Worm (Caenorhabditis elegans) whole organism, L2 larva: ENCODE data around the gene ZK593.2.

Experiments used
- C34F6.9 ChIP-seq: fragments of 150-350 bp; optimal IDR thresholded peaks from 2 replicates; lab custom pipeline; 2014; ENCODE audit warnings: missing biosample characterization, missing genetic modification characterization
- F13H6.1 ChIP-seq: sonication (generic microtip); optimal IDR thresholded peaks from 2 replicates; lab custom pipeline; 2016; ENCODE audit warnings: missing genetic modification characterization, missing compliant biosample characterization
- R02D3.7 ChIP-seq: fragments of 150-350 bp; optimal IDR thresholded peaks from 2 replicates; lab custom pipeline; 2014; ENCODE audit warnings: missing biosample characterization, missing genetic modification characterization
- Y55F3AM.14 ChIP-seq: fragments of 200-800 bp; sonication (Bioruptor generic); optimal IDR thresholded peaks from 2 replicates; lab custom pipeline; 2018; ENCODE audit warnings: mild to moderate bottlenecking, missing genetic modification characterization, missing compliant biosample characterization
- ZK546.5 ChIP-seq: sonication (generic microtip); optimal IDR thresholded peaks from 2 replicates; lab custom pipeline; 2017; ENCODE audit warnings: missing biosample characterization, missing genetic modification characterization
- alr-1 ChIP-seq: fragments of 150-350 bp; optimal IDR thresholded peaks from 2 replicates; lab custom pipeline; 2014; ENCODE audit warnings: missing biosample characterization, missing genetic modification characterization
- ama-1 ChIP-seq: fragments of 150-350 bp; optimal IDR thresholded peaks from 2 replicates; lab custom pipeline; 2018; ENCODE audit warnings: inconsistent platforms
- blmp-1 ChIP-seq: sonication (generic microtip); optimal IDR thresholded peaks from 2 replicates; lab custom pipeline; 2017; ENCODE audit warnings: missing genetic modification characterization, mild to moderate bottlenecking, missing compliant biosample characterization, antibody characterized with exemption, moderate library complexity; ENCODE audit not compliant: insufficient read depth
- ceh-16 ChIP-seq: fragments of 150-350 bp; optimal IDR thresholded peaks from 2 replicates; lab custom pipeline; 2014; ENCODE audit warnings: missing biosample characterization, missing genetic modification characterization
- ceh-82 ChIP-seq: fragments of 150-350 bp; optimal IDR thresholded peaks from 2 replicates; lab custom pipeline; 2014; ENCODE audit warnings: missing biosample characterization, missing genetic modification characterization
- crh-2 ChIP-seq: sonication (generic microtip); optimal IDR thresholded peaks from 2 replicates; lab custom pipeline; 2017; ENCODE audit warnings: missing biosample characterization, missing genetic modification characterization
- dmd-4 ChIP-seq: sonication (generic microtip); optimal IDR thresholded peaks from 2 replicates; lab custom pipeline; 2017; ENCODE audit warnings: missing biosample characterization, missing genetic modification characterization
- elt-1 ChIP-seq: fragments of 150-350 bp; optimal IDR thresholded peaks from 2 replicates; lab custom pipeline; 2014; ENCODE audit warnings: missing biosample characterization, missing genetic modification characterization
- elt-3 ChIP-seq: sonication (generic microtip); optimal IDR thresholded peaks from 2 replicates; lab custom pipeline; 2017; ENCODE audit warnings: missing biosample characterization, missing genetic modification characterization
- gmeb-1 ChIP-seq: fragments of 150-350 bp; optimal IDR thresholded peaks from 2 replicates; lab custom pipeline; 2014; ENCODE audit warnings: missing biosample characterization, missing genetic modification characterization
- lin-13 ChIP-seq: fragments of 150-350 bp; optimal IDR thresholded peaks from 2 replicates; lab custom pipeline; 2014; ENCODE audit warnings: missing biosample characterization, missing genetic modification reagents, missing genetic modification characterization
- lsy-2 ChIP-seq, 2 experiments: fragments of 150-350 bp in 1 of 2; sonication (generic microtip) in 1 of 2; optimal IDR thresholded peaks; 2 replicates each; lab custom pipeline; 2014 to 2017; ENCODE audit warnings: missing biosample characterization in 2 of 2, missing genetic modification characterization in 2 of 2
- mbf-1 ChIP-seq: sonication (generic microtip); optimal IDR thresholded peaks from 2 replicates; lab custom pipeline; 2017; ENCODE audit warnings: missing biosample characterization, missing genetic modification characterization
- nhr-10 ChIP-seq: sonication (generic microtip); optimal IDR thresholded peaks from 2 replicates; lab custom pipeline; 2017; ENCODE audit warnings: missing biosample characterization, missing genetic modification characterization
- nhr-12 ChIP-seq: fragments of 150-350 bp; optimal IDR thresholded peaks from 2 replicates; lab custom pipeline; 2014; ENCODE audit warnings: missing biosample characterization, missing genetic modification characterization
- nhr-21 ChIP-seq: fragments of 150-350 bp; optimal IDR thresholded peaks from 2 replicates; lab custom pipeline; 2014; ENCODE audit warnings: missing biosample characterization, missing genetic modification characterization
- nhr-23 ChIP-seq: fragments of 150-350 bp; optimal IDR thresholded peaks from 2 replicates; lab custom pipeline; 2014; ENCODE audit warnings: missing biosample characterization, missing genetic modification reagents, missing genetic modification characterization
- nhr-237 ChIP-seq: fragments of 150-350 bp; optimal IDR thresholded peaks from 2 replicates; lab custom pipeline; 2014; ENCODE audit warnings: missing biosample characterization, missing genetic modification characterization
- nhr-25 ChIP-seq: fragments of 150-350 bp; sonication (generic microtip); optimal IDR thresholded peaks from 3 replicates; lab custom pipeline; 2014; ENCODE audit warnings: missing biosample characterization, missing genetic modification characterization
- nhr-6 ChIP-seq: fragments of 150-350 bp; optimal IDR thresholded peaks from 2 replicates; lab custom pipeline; 2014; ENCODE audit warnings: missing biosample characterization, missing genetic modification characterization
- peb-1 ChIP-seq: fragments of 150-350 bp; optimal IDR thresholded peaks from 2 replicates; lab custom pipeline; 2014; ENCODE audit warnings: missing biosample characterization, missing genetic modification characterization
- sem-4 ChIP-seq: fragments of 150-350 bp; optimal IDR thresholded peaks from 2 replicates; lab custom pipeline; 2014; ENCODE audit warnings: missing biosample characterization, missing genetic modification reagents, missing genetic modification characterization
- skn-1 ChIP-seq: sonication (generic microtip); optimal IDR thresholded peaks from 2 replicates; lab custom pipeline; 2017; ENCODE audit warnings: missing biosample characterization, missing genetic modification characterization
- snpc-4 ChIP-seq: fragments of 150-350 bp; optimal IDR thresholded peaks from 2 replicates; lab custom pipeline; 2014; ENCODE audit warnings: missing biosample characterization, missing genetic modification characterization
- unc-55 ChIP-seq: fragments of 150-350 bp; sonication (generic microtip); optimal IDR thresholded peaks from 3 replicates; lab custom pipeline; 2014; ENCODE audit warnings: missing biosample characterization, missing genetic modification reagents, missing genetic modification characterization
- zag-1 ChIP-seq: fragments of 150-350 bp; optimal IDR thresholded peaks from 2 replicates; lab custom pipeline; 2014; ENCODE audit warnings: missing biosample characterization, missing genetic modification characterization
- ztf-1 ChIP-seq: fragments of 200-800 bp; sonication (Bioruptor generic); conservative IDR thresholded peaks from 2 replicates; pipeline ENCODE4 v1.3.6; 2022; ENCODE audit warnings: missing genetic modification characterization, missing compliant biosample characterization

Gene ZK593.2

ce11 chrIV:10870158-10870557, 43.0 kb upstream of the ZK593.2 start:
- TF ChIP-seq nhr-6 (tag; lab: Kevin White, UChicago) (no peak), blmp-1 (tag; lab: Kevin White, UChicago) (no peak), sem-4 (tag; lab: Kevin White, UChicago) (no peak), R02D3.7 (tag; lab: Kevin White, UChicago) (no peak), lin-13 (GFP tag; lab: Kevin White, UChicago) (no peak), crh-2 (tag; lab: Kevin White, UChicago) (no peak), ztf-1 (GFP tag; lab: Robert Waterston, UW) (no peak), Y55F3AM.14 (GFP tag; lab: Kevin White, UChicago) (no peak)

DNA sequence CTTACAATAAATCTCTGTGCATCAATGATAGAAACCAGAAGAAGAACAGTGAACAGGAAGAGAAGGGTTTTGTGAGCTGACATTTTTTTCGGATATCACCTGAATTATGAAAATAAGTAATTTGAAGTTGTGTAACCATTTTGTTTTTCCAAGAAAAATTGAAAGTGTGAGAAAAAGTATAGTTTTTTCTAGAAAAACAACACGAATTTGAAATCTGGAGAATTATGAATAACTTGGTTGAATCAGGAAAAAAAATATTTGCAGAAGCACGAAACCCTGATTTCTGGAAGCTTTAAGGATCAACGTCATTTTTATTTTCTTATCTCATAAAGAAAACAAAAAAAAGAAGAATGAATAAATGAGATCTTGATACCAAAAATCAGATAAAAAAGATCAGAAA, 38.7 kb upstream of the ZK593.2 start, which contains the start of gene F13E9.12:
Gene F13E9.12 (minus strand): TSS at position 101 of the 400 bp plus-strand sequence.
- TF ChIP-seq mbf-1 (tag; lab: Kevin White, UChicago) = no peak

ce11 chrIV:10876844-10877243, 36.3 kb upstream of the ZK593.2 start, which contains the start of gene fipr-14:
Gene fipr-14, plus strand, starts transcription at chrIV:10877144.
- TF ChIP-seq zag-1 (tag; lab: Kevin White, UChicago) (no peak), peb-1 (tag; lab: Kevin White, UChicago) (no peak), nhr-10 (tag; lab: Kevin White, UChicago) (no peak), nhr-6 (tag; lab: Kevin White, UChicago) (no peak), mbf-1 (tag; lab: Kevin White, UChicago) (no peak), unc-55 (GFP tag; lab: Kevin White, UChicago) (no peak), F13H6.1 (no peak), snpc-4 (tag; lab: Kevin White, UChicago) (no peak), skn-1 (tag; lab: Kevin White, UChicago) (no peak), gmeb-1 (tag; lab: Kevin White, UChicago) (no peak), nhr-21 (tag; lab: Kevin White, UChicago) (no peak), ceh-82 (tag; lab: Kevin White, UChicago) (no peak), nhr-12 (tag; lab: Kevin White, UChicago) (no peak), dmd-4 (tag; lab: Kevin White, UChicago) (no peak), C34F6.9 (tag; lab: Kevin White, UChicago) (no peak), lin-13 (GFP tag; lab: Kevin White, UChicago) (no peak), elt-3 (no peak), R02D3.7 (tag; lab: Kevin White, UChicago) (no peak), ama-1 (no peak), lsy-2 (tag; optimal IDR thresholded peaks at IDR 0.05; lab: Kevin White, UChicago) (no peak)

DNA sequence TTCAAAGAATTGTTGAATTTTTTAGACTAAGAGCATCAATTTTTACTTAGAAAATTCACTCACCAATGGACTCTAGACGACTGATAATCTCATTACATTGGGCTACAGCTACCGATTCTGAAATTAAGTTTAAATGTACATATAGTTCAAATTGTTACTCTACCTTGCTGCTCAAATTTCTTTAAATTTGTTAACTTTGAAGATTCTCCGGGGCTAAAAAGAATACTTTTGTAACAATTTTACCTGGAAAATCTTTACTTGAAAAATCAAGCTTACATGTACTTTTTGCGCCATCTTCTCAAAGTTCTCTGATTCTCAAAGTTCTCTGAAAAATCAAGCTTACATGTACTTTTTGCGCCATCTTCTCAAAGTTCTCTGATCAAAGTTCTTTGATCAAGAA, 33.6 kb upstream of the ZK593.2 start, which contains the start of gene sdz-13:
Gene sdz-13 (minus strand): TSS at position 101 of the 400 bp plus-strand sequence.
- TF ChIP-seq nhr-23 (tag; lab: Kevin White, UChicago) (no peak), skn-1 (tag; lab: Kevin White, UChicago) (no peak), nhr-25 (tag; lab: Kevin White, UChicago) (no peak), dmd-4 (tag; lab: Kevin White, UChicago) (no peak), elt-3 (no peak)

DNA sequence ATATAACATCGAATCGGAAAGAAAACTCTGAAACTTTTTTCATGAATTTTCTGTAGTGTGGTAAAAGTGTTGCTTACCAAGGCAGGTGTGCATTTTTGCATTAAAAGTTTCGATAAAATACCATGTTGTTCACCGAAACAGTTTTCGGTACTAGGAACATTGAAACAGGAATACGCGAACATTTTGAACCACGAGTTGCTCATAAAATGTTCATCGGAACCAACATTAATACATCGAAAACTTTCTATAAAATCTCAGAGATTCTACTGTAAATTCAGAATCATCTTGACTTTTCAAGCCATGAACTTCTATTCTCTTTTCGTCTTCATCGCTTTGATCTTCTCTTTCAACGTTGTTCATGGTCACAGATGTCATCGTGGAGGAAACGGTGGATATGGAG, 32.9 kb upstream of the ZK593.2 start, which contains the start of gene fipr-15:
Gene fipr-15 (plus strand): TSS at position 301 of the 400 bp plus-strand sequence.
- TF ChIP-seq ZK546.5 (tag; lab: Kevin White, UChicago) (no peak), nhr-6 (tag; lab: Kevin White, UChicago) (no peak), ztf-1 (GFP tag; lab: Robert Waterston, UW) (no peak), alr-1 (no peak), blmp-1 (tag; lab: Kevin White, UChicago) (no peak), nhr-237 (tag; lab: Kevin White, UChicago) (no peak), ceh-16 (tag; lab: Kevin White, UChicago) (no peak), elt-1 (no peak), gmeb-1 (tag; lab: Kevin White, UChicago) (no peak), Y55F3AM.14 (GFP tag; lab: Kevin White, UChicago) (no peak), nhr-12 (tag; lab: Kevin White, UChicago) (no peak), nhr-23 (tag; lab: Kevin White, UChicago) (no peak)
- TF ChIP-seq, all 48 proteins: peak for 0
